Fruit fly (Drosophila melanogaster) whole organism, embryonic: Measurements from ENCODE around the gene CG44094.

Source experiments
- ATbp ChIP-seq: fragments of 200-800 bp; sonication (Bioruptor generic); optimal IDR thresholded peaks from 2 replicates; lab custom pipeline; 2017; ENCODE audit warnings: missing biosample characterization, mild to moderate bottlenecking, missing genetic modification characterization, missing genetic modification reagents
- BEAF-32 ChIP-seq: fragments of 200-800 bp; sonication (Bioruptor generic); optimal IDR thresholded peaks from 3 replicates; lab custom pipeline; 2017; ENCODE audit warnings: missing biosample characterization, missing genetic modification characterization, mild to moderate bottlenecking, moderate library complexity, missing genetic modification reagents
- Bgb ChIP-seq: fragments of 200-800 bp; sonication (Bioruptor generic); IDR thresholded peaks from 2 replicates; pipeline ENCODE4 v1.3.6; 2022; ENCODE audit warnings: missing biosample characterization, missing genetic modification characterization; ENCODE audit not compliant: partially characterized antibody
- CG10267 ChIP-seq: fragments of 200-800 bp; sonication (Bioruptor generic); optimal IDR thresholded peaks from 2 replicates; lab custom pipeline; 2018; ENCODE audit warnings: missing biosample characterization, mild to moderate bottlenecking, missing genetic modification characterization, moderate library complexity
- CG12391 ChIP-seq: fragments of 200-800 bp; sonication (Bioruptor generic); optimal IDR thresholded peaks from 3 replicates; lab custom pipeline; 2018; ENCODE audit warnings: missing biosample characterization, mild to moderate bottlenecking, missing genetic modification characterization, moderate library complexity
- CG12769 ChIP-seq: fragments of 200-800 bp; sonication (Bioruptor generic); optimal IDR thresholded peaks from 2 replicates; lab custom pipeline; 2019; ENCODE audit warnings: missing biosample characterization, mild to moderate bottlenecking, missing genetic modification characterization, moderate library complexity
- CG14710 ChIP-seq: fragments of 200-800 bp; sonication (Bioruptor generic); optimal IDR thresholded peaks from 3 replicates; lab custom pipeline; 2019; ENCODE audit warnings: missing biosample characterization, mild to moderate bottlenecking, missing genetic modification characterization, moderate library complexity
- CG1603 ChIP-seq: fragments of 200-800 bp; sonication (Bioruptor generic); optimal IDR thresholded peaks from 2 replicates; lab custom pipeline; 2019; ENCODE audit warnings: missing biosample characterization, mild to moderate bottlenecking, missing genetic modification characterization, moderate library complexity
- CG17186 ChIP-seq: fragments of 200-800 bp; sonication (Bioruptor generic); optimal IDR thresholded peaks from 3 replicates; lab custom pipeline; 2017; ENCODE audit warnings: missing biosample characterization, missing genetic modification reagents, missing genetic modification characterization
- CG17361 ChIP-seq: fragments of 200-800 bp; sonication (Bioruptor generic); IDR thresholded peaks from 3 replicates; pipeline ENCODE4 v1.3.6; 2022; ENCODE audit warnings: missing biosample characterization, missing genetic modification characterization
- CG42726 ChIP-seq: fragments of 200-800 bp; sonication (Bioruptor generic); IDR thresholded peaks from 2 replicates; pipeline ENCODE4 v1.3.6; 2022; ENCODE audit warnings: missing biosample characterization, missing genetic modification characterization; ENCODE audit not compliant: partially characterized antibody
- CG43689 ChIP-seq: fragments of 200-800 bp; sonication (Bioruptor generic); IDR thresholded peaks from 2 replicates; pipeline ENCODE4 v1.3.6; 2022; ENCODE audit warnings: missing biosample characterization, missing genetic modification characterization
- CG7963 ChIP-seq: fragments of 200-800 bp; sonication (Bioruptor generic); IDR thresholded peaks from 3 replicates; pipeline ENCODE4 v1.3.6; 2022; ENCODE audit warnings: missing biosample characterization, missing genetic modification characterization; ENCODE audit not compliant: partially characterized antibody
- CoRest ChIP-seq: fragments of 200-800 bp; sonication (Bioruptor generic); optimal IDR thresholded peaks from 3 replicates; lab custom pipeline; 2018; ENCODE audit warnings: missing biosample characterization, mild to moderate bottlenecking, missing genetic modification characterization, moderate library complexity
- D ChIP-seq, 2 experiments: fragments of 200-800 bp in 1 of 2; fragments of >200 bp in 1 of 2; sonication (Bioruptor generic) in 1 of 2; optimal IDR thresholded peaks; 2 replicates in 1 of 2; 3 replicates in 1 of 2; lab custom pipeline; 2017; ENCODE audit warnings: mild to moderate bottlenecking in 1 of 2, missing biosample characterization in 1 of 2, missing genetic modification characterization in 1 of 2, missing genetic modification reagents in 1 of 2
- Dek ChIP-seq: fragments of 200-800 bp; sonication (Bioruptor generic); optimal IDR thresholded peaks from 3 replicates; lab custom pipeline; 2019; ENCODE audit warnings: missing biosample characterization, mild to moderate bottlenecking, missing genetic modification characterization, moderate library complexity
- Doc3 ChIP-seq: fragments of 200-800 bp; sonication (Bioruptor generic); IDR thresholded peaks from 3 replicates; pipeline ENCODE4 v1.3.6; 2022; ENCODE audit warnings: missing biosample characterization, missing genetic modification characterization; ENCODE audit not compliant: partially characterized antibody
- Dref ChIP-seq: fragments of 200-800 bp; sonication (Bioruptor generic); IDR thresholded peaks from 2 replicates; pipeline ENCODE4 v1.3.6; 2022; ENCODE audit warnings: missing biosample characterization, missing genetic modification characterization
- MESR4 ChIP-seq: fragments of 200-800 bp; sonication (Bioruptor generic); optimal IDR thresholded peaks from 2 replicates; lab custom pipeline; 2018; ENCODE audit warnings: missing biosample characterization, mild to moderate bottlenecking, missing genetic modification characterization, moderate library complexity
- Med ChIP-seq: fragments of 200-800 bp; sonication (Bioruptor generic); peaks from one replicate; lab custom pipeline; 2016; ENCODE audit warnings: missing biosample characterization, missing genetic modification characterization, mild to moderate bottlenecking, inconsistent platforms, moderate library complexity
- NC2α ChIP-seq: fragments of 200-800 bp; sonication (Bioruptor generic); optimal IDR thresholded peaks from 2 replicates; lab custom pipeline; 2016; ENCODE audit warnings: missing biosample characterization, missing genetic modification characterization
- NfI ChIP-seq: fragments of 200-800 bp; sonication (Bioruptor generic); optimal IDR thresholded peaks from 3 replicates; lab custom pipeline; 2018; ENCODE audit warnings: missing biosample characterization, mild to moderate bottlenecking, missing genetic modification characterization, moderate library complexity
- Pdp1 ChIP-seq, 2 experiments: fragments of 200-800 bp; sonication (Bioruptor generic); optimal IDR thresholded peaks; 3 replicates each; lab custom pipeline; 2016; ENCODE audit warnings: missing biosample characterization in 2 of 2, missing genetic modification characterization in 2 of 2, mild to moderate bottlenecking in 1 of 2, moderate library complexity in 1 of 2
- Rfx ChIP-seq: fragments of 200-800 bp; sonication (Bioruptor generic); IDR thresholded peaks from 2 replicates; pipeline ENCODE4 v1.3.6; 2022; ENCODE audit warnings: missing biosample characterization, missing genetic modification characterization
- Scr ChIP-seq: fragments of 200-800 bp; sonication (Bioruptor generic); IDR thresholded peaks from 2 replicates; pipeline ENCODE4 v1.3.6; 2022; ENCODE audit warnings: missing biosample characterization, missing genetic modification characterization; ENCODE audit not compliant: partially characterized antibody
- Stat92E ChIP-seq, 3 experiments: fragments of >200 bp in 2 of 3; fragments of 200-800 bp in 1 of 3; sonication (Bioruptor generic) in 1 of 3; optimal IDR thresholded peaks; 2 replicates each; lab custom pipeline; 2017 to 2019; ENCODE audit warnings: missing biosample characterization in 3 of 3, missing genetic modification characterization in 3 of 3, mild to moderate bottlenecking in 1 of 3, moderate library complexity in 1 of 3
- Usf ChIP-seq: fragments of 200-800 bp; sonication (Bioruptor generic); optimal IDR thresholded peaks from 2 replicates; lab custom pipeline; 2017; ENCODE audit warnings: missing genotype, missing biosample characterization, missing genetic modification characterization
- bigmax ChIP-seq: fragments of 200-800 bp; sonication (Bioruptor generic); optimal IDR thresholded peaks from 2 replicates; lab custom pipeline; 2018; ENCODE audit warnings: missing biosample characterization, mild to moderate bottlenecking, missing genetic modification characterization
- chinmo ChIP-seq: fragments of 200-800 bp; sonication (Bioruptor generic); IDR thresholded peaks from 4 replicates; pipeline ENCODE4 v1.3.6; 2022; ENCODE audit warnings: missing biosample characterization, missing genetic modification characterization; ENCODE audit not compliant: partially characterized antibody
- crp ChIP-seq, 2 experiments: fragments of 200-800 bp; sonication (Bioruptor generic); optimal IDR thresholded peaks; 2 replicates in 1 of 2; 3 replicates in 1 of 2; lab custom pipeline; 2017; ENCODE audit warnings: missing biosample characterization in 2 of 2, missing genetic modification characterization in 2 of 2, mild to moderate bottlenecking in 1 of 2, moderate library complexity in 1 of 2
- ems ChIP-seq: fragments of 200-800 bp; sonication (Bioruptor generic); optimal IDR thresholded peaks from 3 replicates; lab custom pipeline; 2016; ENCODE audit warnings: missing biosample characterization, missing genetic modification characterization
- gce ChIP-seq: fragments of 200-800 bp; sonication (Bioruptor generic); IDR thresholded peaks from 3 replicates; pipeline ENCODE4 v1.3.6; 2022; ENCODE audit warnings: missing biosample characterization, missing genetic modification characterization
- grau ChIP-seq: fragments of 200-800 bp; optimal IDR thresholded peaks from 3 replicates; lab custom pipeline; 2019; ENCODE audit warnings: missing biosample characterization, mild to moderate bottlenecking, missing genetic modification characterization, moderate library complexity
- her ChIP-seq: fragments of 200-800 bp; sonication (Bioruptor generic); optimal IDR thresholded peaks from 2 replicates; lab custom pipeline; 2016; ENCODE audit warnings: missing biosample characterization, missing genetic modification characterization
- kah ChIP-seq: fragments of 200-800 bp; sonication (Bioruptor generic); optimal IDR thresholded peaks from 2 replicates; lab custom pipeline; 2018; ENCODE audit warnings: missing biosample characterization, mild to moderate bottlenecking, missing genetic modification characterization
- lmd ChIP-seq: fragments of 200-800 bp; sonication (Bioruptor generic); IDR thresholded peaks from 2 replicates; pipeline ENCODE4 v1.3.6; 2022; ENCODE audit warnings: missing biosample characterization, missing genetic modification characterization
- nerfin-1 ChIP-seq: fragments of 200-800 bp; sonication (Bioruptor generic); optimal IDR thresholded peaks from 3 replicates; lab custom pipeline; 2019; ENCODE audit warnings: missing biosample characterization, mild to moderate bottlenecking, missing genetic modification characterization, moderate library complexity
- nerfin-2 ChIP-seq: fragments of 200-800 bp; sonication (Bioruptor generic); IDR thresholded peaks from 2 replicates; pipeline ENCODE4 v1.3.6; 2022; ENCODE audit warnings: missing biosample characterization, missing genetic modification characterization; ENCODE audit not compliant: partially characterized antibody
- sens ChIP-seq: fragments of 200-800 bp; sonication (Bioruptor generic); peaks from one replicate; lab custom pipeline; 2016; ENCODE audit warnings: missing biosample characterization, missing genetic modification characterization
- slbo ChIP-seq: fragments of 200-800 bp; sonication (Bioruptor generic); IDR thresholded peaks from 2 replicates; pipeline ENCODE4 v1.3.6; 2022; ENCODE audit warnings: missing biosample characterization, missing genetic modification characterization
- stwl ChIP-seq: fragments of 200-800 bp; sonication (Bioruptor generic); optimal IDR thresholded peaks from 3 replicates; lab custom pipeline; 2018; ENCODE audit warnings: missing biosample characterization, mild to moderate bottlenecking, missing genetic modification characterization, moderate library complexity
- sug ChIP-seq: fragments of 200-800 bp; optimal IDR thresholded peaks from 2 replicates; lab custom pipeline; 2019; ENCODE audit warnings: missing biosample characterization, mild to moderate bottlenecking, missing genetic modification characterization, moderate library complexity
- tna ChIP-seq: fragments of 200-800 bp; sonication (Bioruptor generic); IDR thresholded peaks from 2 replicates; pipeline ENCODE4 v1.3.6; 2022; ENCODE audit warnings: missing biosample characterization, missing genetic modification characterization; ENCODE audit not compliant: partially characterized antibody
- vvl ChIP-seq: fragments of 200-800 bp; sonication (Bioruptor generic); IDR thresholded peaks from 2 replicates; pipeline ENCODE4 v1.3.6; 2022; ENCODE audit warnings: missing biosample characterization, missing genetic modification characterization

CG44094 gene

DNA sequence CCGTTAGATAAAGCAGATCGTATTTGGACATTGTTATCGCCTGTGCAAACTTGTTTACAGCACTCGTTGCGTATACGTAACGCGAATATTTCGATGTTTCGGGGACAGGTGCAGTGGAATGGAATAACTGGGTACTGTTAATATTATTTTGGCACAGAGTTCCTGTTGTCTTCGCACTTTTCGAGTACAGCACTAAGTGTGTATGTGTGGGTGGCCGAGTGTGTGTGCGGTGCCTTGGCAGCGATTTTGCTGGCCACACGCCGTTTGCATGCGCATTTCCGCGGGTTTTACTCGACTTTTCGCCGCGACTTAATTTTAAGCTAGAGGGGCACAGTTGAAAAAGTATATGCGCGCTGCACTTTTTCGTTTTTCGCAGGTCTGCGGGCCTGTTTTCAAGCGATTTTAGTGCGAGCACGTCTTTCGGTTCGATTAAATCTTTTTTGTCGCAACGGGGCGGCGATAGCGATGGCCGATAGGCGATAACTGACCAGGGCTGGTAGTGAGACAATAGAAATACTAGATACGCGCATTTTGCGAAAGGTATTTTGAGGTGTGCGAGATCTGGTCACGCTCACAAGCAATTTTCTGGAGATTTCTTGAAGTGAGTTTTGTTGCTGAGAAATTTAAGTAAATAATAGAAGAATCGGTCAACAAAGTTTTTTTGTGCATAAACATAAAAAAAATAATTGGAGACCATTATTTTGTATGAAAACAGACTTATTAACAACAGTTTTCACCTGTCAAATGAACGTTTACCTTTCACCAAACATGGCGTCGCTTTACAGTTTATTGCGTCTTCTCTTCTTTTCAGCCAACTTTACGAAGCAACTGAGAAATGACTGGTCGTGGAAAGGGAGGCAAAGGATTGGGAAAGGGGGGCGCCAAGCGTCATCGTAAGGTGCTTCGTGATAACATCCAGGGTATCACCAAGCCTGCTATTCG lies 49.1 kb upstream of the CG44094 start, which contains the start of the genes put and His4r (continued):
- no peak for TF ChIP-seq Usf (GFP tag; lab: Kevin White, UChicago)
- TF ChIP-seq CG1603, result peak; percentile 81
- TF ChIP-seq BEAF-32 (GFP tag; lab: Kevin White, UChicago), result peak; percentile 69
- TF ChIP-seq Dref (GFP tag; lab: Robert Waterston, UW), result peak; percentile 90
- peak; percentile 52 for TF ChIP-seq CG14710 (tag; lab: Kevin White, UChicago)
- no peak for TF ChIP-seq ATbp (GFP tag; lab: Kevin White, UChicago)
- TF ChIP-seq CG12391 (tag; lab: Kevin White, UChicago), result peak; percentile 33
- peak; percentile 20; the same call in 1 of the 2 replicates for TF ChIP-seq nerfin-2 (GFP tag; lab: Robert Waterston, UW)
- TF ChIP-seq sug (tag; lab: Kevin White, UChicago), result peak; percentile 3
- peak; percentile 45 for TF ChIP-seq CG12769 (tag; lab: Kevin White, UChicago)
- peak; percentile 50 for TF ChIP-seq vvl (GFP tag; lab: Robert Waterston, UW)
- peak; percentile 31 for TF ChIP-seq Dek (tag; lab: Kevin White, UChicago)
- TF ChIP-seq nerfin-1 (tag; lab: Kevin White, UChicago), result peak; percentile 28
- no peak for TF ChIP-seq ems (GFP tag; lab: Kevin White, UChicago)
- peak; percentile 93 for TF ChIP-seq sens (GFP tag; lab: Kevin White, UChicago)
- no peak for TF ChIP-seq CG43689 (GFP tag; lab: Robert Waterston, UW)
- peak in 1 of 2 experiments; percentile 26 for TF ChIP-seq Pdp1 (GFP tag; optimal IDR thresholded peaks at IDR 0.05; lab: Kevin White, UChicago)
- peak in 1 of 3 experiments; percentile 57 for TF ChIP-seq Stat92E (GFP tag; optimal IDR thresholded peaks at IDR 0.05; lab: Kevin White, UChicago)
- TF ChIP-seq gce, result no peak
- TF ChIP-seq CoRest (tag; lab: Kevin White, UChicago), result peak; percentile 4
- TF ChIP-seq lmd (GFP tag; lab: Robert Waterston, UW), result no peak
- TF ChIP-seq Med, result peak; percentile 91
- peak; percentile 87 for TF ChIP-seq MESR4 (GFP tag; lab: Kevin White, UChicago)
- TF ChIP-seq CG17361 (GFP tag; lab: Robert Waterston, UW), result peak; percentile 37; the same call in 1 of the 3 replicates
- peak in 1 of 2 experiments; percentile 23 for TF ChIP-seq crp (GFP tag; optimal IDR thresholded peaks at IDR 0.05; lab: Kevin White, UChicago)
- TF ChIP-seq CG17186, result peak; percentile 91
- TF ChIP-seq CG42726 (GFP tag; lab: Robert Waterston, UW), result 0 out of 2 replicates have a peak, but pooled peaks have one; percentile 16
- TF ChIP-seq Doc3, result 0 out of 3 replicates have a peak, but pooled peaks have one; percentile 25
- TF ChIP-seq her (GFP tag; lab: Kevin White, UChicago), result peak; percentile 16
- TF ChIP-seq Scr (GFP tag; lab: Robert Waterston, UW), result peak; percentile 59
- TF ChIP-seq tna (GFP tag; lab: Robert Waterston, UW), result peak; percentile 62
- no peak for TF ChIP-seq NC2α (GFP tag; lab: Kevin White, UChicago)
- TF ChIP-seq grau (tag; lab: Kevin White, UChicago), result peak; percentile 14
- TF ChIP-seq NfI, result peak; percentile 20
- peak; percentile 35 for TF ChIP-seq bigmax
- peak; percentile 70 for TF ChIP-seq stwl (tag; lab: Kevin White, UChicago)
- peak; percentile 70; the same call in 1 of the 2 replicates for TF ChIP-seq Bgb
- TF ChIP-seq CG7963 (GFP tag; lab: Robert Waterston, UW), result peak; percentile 58; the same call in 2 of the 3 replicates
- peak; percentile 48; the same call in 1 of the 4 replicates for TF ChIP-seq chinmo (GFP tag; lab: Robert Waterston, UW)
- TF ChIP-seq kah (GFP tag; lab: Kevin White, UChicago), result peak; percentile 20
- peak; percentile 58 for TF ChIP-seq CG10267 (tag; lab: Kevin White, UChicago)
- TF ChIP-seq slbo (GFP tag; lab: Robert Waterston, UW), result peak; percentile 35; the same call in 1 of the 2 replicates
- peak; percentile 47; the same call in 1 of the 2 replicates for TF ChIP-seq Rfx (GFP tag; lab: Robert Waterston, UW)
- peak; percentile 53 for TF ChIP-seq D (optimal IDR thresholded peaks at IDR 0.05; lab: Kevin White, UChicago)
- TF ChIP-seq D (GFP tag; optimal IDR thresholded peaks at IDR 0.05; lab: Kevin White, UChicago), result no peak
